Worm (Caenorhabditis elegans): ENCODE results near the gene T25D1.1.

ce11 chrX:16525632-16526031 lies 6.0 kb downstream of the T25D1.1 start:
- no peak for TF ChIP-seq ekl-4 (GFP tag; IDR thresholded peaks at IDR 0.05)
- TF ChIP-seq snpc-4 (GFP tag; optimal IDR thresholded peaks at IDR 0.05) = no peak
- no peak for TF ChIP-seq snpc-4 (tag; optimal IDR thresholded peaks at IDR 0.05)
- TF ChIP-seq snpc-1.3 (tag; optimal IDR thresholded peaks at IDR 0.05; ENCODE audit: insufficient read depth) = no peak
- TF ChIP-seq ceh-79 (tag; optimal IDR thresholded peaks at IDR 0.05) = no peak
- no peak for TF ChIP-seq ama-1 (optimal IDR thresholded peaks at IDR 0.05)
- TF ChIP-seq ama-1 (GFP tag; optimal IDR thresholded peaks at IDR 0.05) = no peak

Data from whole organism, young adult.